Worm (Caenorhabditis elegans) whole organism, late embryonic: Measurements from ENCODE around the gene mrps-17.

Experiments
- C08G9.2 ChIP-seq: sonication (generic microtip); optimal IDR thresholded peaks from 2 replicates; lab custom pipeline; 2016; ENCODE audit warnings: mild to moderate bottlenecking, missing genetic modification characterization, moderate library complexity, missing compliant biosample characterization
- K02D7.2 ChIP-seq: sonication (generic microtip); optimal IDR thresholded peaks from 2 replicates; lab custom pipeline; 2017; ENCODE audit warnings: mild to moderate bottlenecking, missing genetic modification characterization, missing compliant biosample characterization
- K09A11.1 ChIP-seq: sonication (generic microtip); optimal IDR thresholded peaks from 2 replicates; lab custom pipeline; 2017; ENCODE audit warnings: antibody characterized with exemption, mild to moderate bottlenecking, missing genetic modification characterization, missing compliant biosample characterization; ENCODE audit not compliant: insufficient read depth
- T23F11.4 ChIP-seq: fragments of 200-800 bp; sonication (Bioruptor generic); optimal IDR thresholded peaks from 2 replicates; lab custom pipeline; 2018; ENCODE audit warnings: mild to moderate bottlenecking, missing genetic modification characterization, missing compliant biosample characterization
- Y22D7AL.16 ChIP-seq: sonication (generic microtip); optimal IDR thresholded peaks from 2 replicates; lab custom pipeline; 2016; ENCODE audit warnings: missing genetic modification characterization, missing compliant biosample characterization
- ahr-1 ChIP-seq: sonication (generic microtip); optimal IDR thresholded peaks from 2 replicates; lab custom pipeline; 2016; ENCODE audit warnings: missing genetic modification characterization, missing compliant biosample characterization
- ceh-18 ChIP-seq: sonication (generic microtip); optimal IDR thresholded peaks from 2 replicates; lab custom pipeline; 2016; ENCODE audit warnings: missing genetic modification characterization, missing compliant biosample characterization
- ceh-2 ChIP-seq: sonication (generic microtip); optimal IDR thresholded peaks from 2 replicates; lab custom pipeline; 2016; ENCODE audit warnings: missing genotype, missing genetic modification characterization, missing compliant biosample characterization
- ceh-22 ChIP-seq: sonication (generic microtip); optimal IDR thresholded peaks from 2 replicates; lab custom pipeline; 2017; ENCODE audit warnings: missing biosample characterization, missing genetic modification characterization
- ceh-31 ChIP-seq: sonication (generic microtip); optimal IDR thresholded peaks from 2 replicates; lab custom pipeline; 2016; ENCODE audit warnings: missing genetic modification characterization, missing compliant biosample characterization
- ceh-34 ChIP-seq: sonication (generic microtip); optimal IDR thresholded peaks from 2 replicates; lab custom pipeline; 2016; ENCODE audit warnings: mild to moderate bottlenecking, missing genetic modification characterization, missing compliant biosample characterization
- ceh-48 ChIP-seq: sonication (generic microtip); optimal IDR thresholded peaks from 2 replicates; lab custom pipeline; 2016; ENCODE audit warnings: missing genetic modification characterization, inconsistent platforms, missing compliant biosample characterization
- ceh-9 ChIP-seq: sonication (generic microtip); optimal IDR thresholded peaks from 2 replicates; lab custom pipeline; 2016; ENCODE audit warnings: mild to moderate bottlenecking, missing genetic modification characterization, inconsistent platforms, missing compliant biosample characterization
- dmd-4 ChIP-seq: sonication (generic microtip); optimal IDR thresholded peaks from 2 replicates; lab custom pipeline; 2016; ENCODE audit warnings: borderline replicate concordance, missing genetic modification characterization, missing compliant biosample characterization
- dve-1 ChIP-seq: sonication (generic microtip); optimal IDR thresholded peaks from 2 replicates; lab custom pipeline; 2017; ENCODE audit warnings: antibody characterized with exemption, mild to moderate bottlenecking, missing genetic modification characterization, missing compliant biosample characterization
- elt-2 ChIP-seq: sonication (generic microtip); optimal IDR thresholded peaks from 2 replicates; lab custom pipeline; 2016; ENCODE audit warnings: missing genetic modification reagents, missing genetic modification characterization, missing compliant biosample characterization
- fkh-10 ChIP-seq: fragments of 150-350 bp; optimal IDR thresholded peaks from 2 replicates; lab custom pipeline; 2014; ENCODE audit warnings: missing biosample characterization, missing genetic modification reagents, missing genetic modification characterization
- fkh-6 ChIP-seq: sonication (generic microtip); optimal IDR thresholded peaks from 2 replicates; lab custom pipeline; 2016; ENCODE audit warnings: missing genetic modification characterization, missing compliant biosample characterization
- gmeb-2 ChIP-seq: sonication (generic microtip); optimal IDR thresholded peaks from 2 replicates; lab custom pipeline; 2016; ENCODE audit warnings: missing genetic modification characterization, inconsistent platforms, missing compliant biosample characterization
- hlh-13 ChIP-seq: fragments of 200-800 bp; sonication (Bioruptor generic); optimal IDR thresholded peaks from 2 replicates; lab custom pipeline; 2018; ENCODE audit warnings: mild to moderate bottlenecking, missing genetic modification characterization, missing compliant biosample characterization
- hlh-30 ChIP-seq: sonication (generic microtip); optimal IDR thresholded peaks from 2 replicates; lab custom pipeline; 2017; ENCODE audit warnings: antibody characterized with exemption, missing genetic modification characterization, missing compliant biosample characterization; ENCODE audit not compliant: insufficient read depth
- hlh-6 ChIP-seq: sonication (generic microtip); optimal IDR thresholded peaks from 2 replicates; lab custom pipeline; 2016; ENCODE audit warnings: missing genotype, missing genetic modification characterization, missing compliant biosample characterization
- hlh-8 ChIP-seq: sonication (generic microtip); optimal IDR thresholded peaks from 2 replicates; lab custom pipeline; 2016; ENCODE audit warnings: missing genotype, missing genetic modification characterization, missing compliant biosample characterization
- lim-6 ChIP-seq: sonication (generic microtip); optimal IDR thresholded peaks from 2 replicates; lab custom pipeline; 2016; ENCODE audit warnings: missing genetic modification characterization, missing compliant biosample characterization
- lin-11 ChIP-seq: fragments of 200-800 bp; sonication (Bioruptor generic); optimal IDR thresholded peaks from 2 replicates; lab custom pipeline; 2018; ENCODE audit warnings: mild to moderate bottlenecking, missing genetic modification characterization, missing compliant biosample characterization
- nhr-232 ChIP-seq: sonication (generic microtip); optimal IDR thresholded peaks from 2 replicates; lab custom pipeline; 2016; ENCODE audit warnings: missing genetic modification characterization, missing compliant biosample characterization
- npax-4 ChIP-seq: sonication (generic microtip); optimal IDR thresholded peaks from 2 replicates; lab custom pipeline; 2016; ENCODE audit warnings: missing genetic modification characterization, missing compliant biosample characterization
- odd-2 ChIP-seq: sonication (generic microtip); optimal IDR thresholded peaks from 2 replicates; lab custom pipeline; 2017; ENCODE audit warnings: antibody characterized with exemption, mild to moderate bottlenecking, missing genetic modification characterization, missing compliant biosample characterization
- pat-9 ChIP-seq: fragments of 200-800 bp; sonication (Bioruptor generic); optimal IDR thresholded peaks from 2 replicates; lab custom pipeline; 2018; ENCODE audit warnings: mild to moderate bottlenecking, missing genetic modification characterization, moderate library complexity, missing compliant biosample characterization
- pha-2 ChIP-seq: sonication (generic microtip); optimal IDR thresholded peaks from 2 replicates; lab custom pipeline; 2017; ENCODE audit warnings: mild to moderate bottlenecking, missing genetic modification characterization, missing compliant biosample characterization
- pha-4 ChIP-seq: fragments of 150-350 bp; optimal IDR thresholded peaks from 2 replicates; lab custom pipeline; 2018; ENCODE audit warnings: missing biosample characterization, missing genetic modification reagents, missing genetic modification characterization
- pros-1 ChIP-seq: fragments of 150-350 bp; optimal IDR thresholded peaks from 2 replicates; lab custom pipeline; 2014; ENCODE audit warnings: missing biosample characterization, missing genetic modification reagents, missing genetic modification characterization
- rnt-1 ChIP-seq: sonication (generic microtip); optimal IDR thresholded peaks from 2 replicates; lab custom pipeline; 2016; ENCODE audit warnings: missing genetic modification characterization, missing compliant biosample characterization
- sox-2 ChIP-seq: fragments of 200-800 bp; sonication (Bioruptor generic); IDR thresholded peaks from 2 replicates; pipeline ENCODE4 v1.3.6; 2022; ENCODE audit warnings: missing genetic modification reagents, missing genetic modification characterization, missing compliant biosample characterization
- ttx-3 ChIP-seq: sonication (generic microtip); optimal IDR thresholded peaks from 2 replicates; lab custom pipeline; 2016; ENCODE audit warnings: missing genetic modification reagents, missing genetic modification characterization, missing compliant biosample characterization
- unc-42 ChIP-seq: sonication (generic microtip); optimal IDR thresholded peaks from 2 replicates; lab custom pipeline; 2016; ENCODE audit warnings: missing genotype, missing genetic modification characterization, missing compliant biosample characterization
- unc-55 ChIP-seq: sonication (generic microtip); optimal IDR thresholded peaks from 2 replicates; lab custom pipeline; 2017; ENCODE audit warnings: missing biosample characterization, missing genetic modification reagents, missing genetic modification characterization
- zip-5 ChIP-seq: sonication (generic microtip); optimal IDR thresholded peaks from 2 replicates; lab custom pipeline; 2016; ENCODE audit warnings: missing genetic modification characterization, missing compliant biosample characterization
- ztf-16 ChIP-seq: sonication (generic microtip); optimal IDR thresholded peaks from 2 replicates; lab custom pipeline; 2017; ENCODE audit warnings: missing genetic modification characterization, missing compliant biosample characterization

Gene mrps-17

DNA sequence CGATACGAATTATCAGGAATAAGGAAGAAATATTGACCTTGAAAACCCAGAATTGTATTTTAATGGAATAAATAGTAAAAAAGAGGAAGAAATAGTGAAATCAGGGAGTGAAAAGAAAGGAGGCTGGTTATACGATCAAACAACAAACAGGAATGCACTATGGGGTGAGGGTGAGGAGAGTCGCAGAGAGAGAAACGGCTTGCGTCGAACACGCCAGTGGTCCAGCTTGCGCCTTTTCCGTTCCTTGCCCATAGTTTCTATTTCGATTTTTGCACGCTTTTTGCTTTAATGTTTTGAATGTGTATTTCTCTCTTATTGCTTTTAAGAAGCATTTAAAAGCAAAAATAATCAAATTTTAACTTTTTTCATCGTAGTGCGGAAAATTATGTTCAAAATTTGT, 22.1 kb upstream of the mrps-17 start (continued):
- TF ChIP-seq pat-9 (tag; lab: Kevin White, UChicago) (peak; percentile 62), ceh-9 (tag; lab: Kevin White, UChicago) (no peak), zip-5 (tag; lab: Kevin White, UChicago) (no peak), dmd-4 (tag; lab: Kevin White, UChicago) (no peak), hlh-8 (peak; percentile 11), pha-2 (tag; lab: Kevin White, UChicago) (peak; percentile 17), ttx-3 (tag; lab: Kevin White, UChicago) (peak; percentile 62), T23F11.4 (GFP tag; lab: Kevin White, UChicago) (peak; percentile 37), pros-1 (peak; percentile 14), hlh-13 (GFP tag; lab: Kevin White, UChicago) (peak; percentile 51), C08G9.2 (tag; lab: Kevin White, UChicago) (no peak), lin-11 (peak; percentile 5), gmeb-2 (tag; lab: Kevin White, UChicago) (peak; percentile 55), dve-1 (tag; lab: Kevin White, UChicago) (peak; percentile 79), fkh-6 (peak; percentile 56), ceh-22 (no peak)

DNA sequence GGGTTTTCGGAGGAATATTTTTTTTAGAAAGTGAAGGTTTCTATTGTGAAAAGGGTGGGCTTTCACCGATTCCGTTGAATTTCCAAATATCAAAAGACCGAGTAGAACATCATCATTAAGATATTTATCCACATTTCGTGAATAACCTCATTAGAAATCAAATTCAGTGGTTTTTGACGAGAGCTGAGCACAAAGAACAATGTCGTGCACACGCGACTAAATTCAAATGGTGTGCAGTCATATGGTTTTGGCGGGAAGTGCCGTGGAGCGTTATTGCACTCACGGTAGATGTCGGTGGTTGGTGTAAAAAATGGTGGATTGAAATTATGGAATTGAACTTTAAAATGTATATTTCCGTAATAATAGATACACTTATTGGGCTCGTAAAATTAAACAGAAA, 21.1 kb upstream of the mrps-17 start:
- TF ChIP-seq npax-4 (tag; lab: Kevin White, UChicago) (no peak), rnt-1 (tag; lab: Kevin White, UChicago) (no peak), hlh-30 (peak; percentile 81), ceh-34 (tag; lab: Kevin White, UChicago) (no peak), elt-2 (tag; lab: Kevin White, UChicago) (no peak), nhr-232 (tag; lab: Kevin White, UChicago) (no peak), odd-2 (tag; lab: Kevin White, UChicago) (no peak), K09A11.1 (no peak)

DNA sequence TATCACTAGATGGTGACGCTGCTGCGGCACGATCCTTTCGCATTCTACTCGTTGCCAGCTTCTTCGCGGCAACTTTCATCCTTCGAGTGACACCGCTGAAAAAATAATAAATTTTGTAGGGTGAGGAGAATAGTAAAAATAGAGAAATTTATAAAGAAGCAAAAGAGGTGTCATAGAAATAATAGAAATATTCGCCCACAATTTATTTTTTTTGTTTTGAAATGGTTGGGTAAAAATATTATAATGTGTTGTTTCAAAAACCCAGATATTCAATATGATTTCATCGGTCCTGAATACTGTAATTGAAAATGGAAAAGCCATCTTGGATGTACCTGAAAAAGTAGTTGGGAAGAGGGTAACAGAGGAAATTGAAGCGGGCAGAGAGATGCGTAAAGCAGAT, 20.7 kb upstream of the mrps-17 start, which contains the start of gene set-1:
Gene set-1, minus strand, starts transcription at position 101 of the 400 bp plus-strand sequence.
- TF ChIP-seq ceh-2 (tag; lab: Kevin White, UChicago), result no peak
- TF ChIP-seq lim-6 (tag; lab: Kevin White, UChicago), result no peak
- TF ChIP-seq ceh-18 (tag; lab: Kevin White, UChicago), result no peak

DNA sequence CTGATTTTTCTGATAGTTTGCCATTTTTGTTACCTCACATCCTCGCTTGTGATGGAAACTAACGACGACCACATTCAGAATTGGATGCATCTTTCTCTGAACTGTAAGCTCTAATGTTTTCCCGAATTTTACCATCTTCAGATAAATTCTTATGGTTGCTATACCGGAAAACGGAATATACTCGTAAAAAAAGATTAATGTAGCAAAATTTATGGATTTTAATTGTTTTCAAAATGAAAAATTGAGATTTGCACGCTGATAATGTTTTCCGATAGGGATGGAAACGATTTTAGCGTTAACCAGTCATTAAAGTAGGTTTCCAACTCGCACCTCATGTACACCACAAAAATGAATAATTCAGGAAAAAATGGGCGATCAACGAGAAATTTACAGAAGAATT, 19.0 kb upstream of the mrps-17 start, which contains the start of gene T26A5.6:
Gene T26A5.6, minus strand, starts transcription at position 101 of the 400 bp plus-strand sequence.
- TF ChIP-seq ceh-31 (tag; lab: Kevin White, UChicago) (no peak), sox-2 (GFP tag; lab: Robert Waterston, UW) (no peak), K02D7.2 (tag; lab: Kevin White, UChicago) (no peak), unc-55 (GFP tag; lab: Kevin White, UChicago) (no peak), unc-42 (tag; lab: Kevin White, UChicago) (no peak), pha-4 (tag; lab: Kevin White, UChicago) (no peak), ceh-48 (tag; lab: Kevin White, UChicago) (no peak), pha-2 (tag; lab: Kevin White, UChicago) (no peak), hlh-13 (GFP tag; lab: Kevin White, UChicago) (no peak), hlh-6 (no peak), pros-1 (no peak), Y22D7AL.16 (no peak), fkh-10 (GFP tag; lab: Kevin White, UChicago) (no peak), dve-1 (tag; lab: Kevin White, UChicago) (no peak), ahr-1 (tag; lab: Kevin White, UChicago) (no peak), ttx-3 (tag; lab: Kevin White, UChicago) (no peak), ztf-16 (tag; lab: Kevin White, UChicago) (no peak)
